Worm (Caenorhabditis elegans): ENCODE results near the gene ZK892.3.
A peak's percentile ranks its signal among the peaks of the same experiment; 100 is the strongest.

ZK892.3 gene

DNA sequence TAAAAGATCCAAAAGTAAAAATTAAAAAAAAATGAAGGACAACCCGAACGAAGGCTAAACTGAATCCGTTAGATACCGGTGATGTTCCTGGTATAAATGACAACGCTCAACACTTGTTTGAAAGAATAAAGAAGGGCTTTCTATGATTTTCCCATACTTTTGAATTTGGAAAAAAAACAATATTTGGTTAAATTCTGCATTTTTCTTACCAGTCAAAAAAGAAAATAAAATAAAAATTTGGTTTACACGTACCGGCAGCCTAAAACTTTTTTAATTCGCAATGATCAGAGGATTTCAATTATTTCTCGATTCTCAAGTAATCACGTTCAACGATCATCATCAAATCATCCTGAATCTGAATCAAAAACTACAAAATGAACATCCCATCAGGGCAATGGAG is at the start of gene ZK892.3:
TSS of gene ZK892.3 (plus strand) at position 301 of the 400 bp plus-strand sequence.
- TF ChIP-seq blmp-1 (tag; optimal IDR thresholded peaks at IDR 0.05) (no peak), ztf-11 (tag; optimal IDR thresholded peaks at IDR 0.05) (no peak), unc-62 (GFP tag; optimal IDR thresholded peaks at IDR 0.05) (no peak)

DNA sequence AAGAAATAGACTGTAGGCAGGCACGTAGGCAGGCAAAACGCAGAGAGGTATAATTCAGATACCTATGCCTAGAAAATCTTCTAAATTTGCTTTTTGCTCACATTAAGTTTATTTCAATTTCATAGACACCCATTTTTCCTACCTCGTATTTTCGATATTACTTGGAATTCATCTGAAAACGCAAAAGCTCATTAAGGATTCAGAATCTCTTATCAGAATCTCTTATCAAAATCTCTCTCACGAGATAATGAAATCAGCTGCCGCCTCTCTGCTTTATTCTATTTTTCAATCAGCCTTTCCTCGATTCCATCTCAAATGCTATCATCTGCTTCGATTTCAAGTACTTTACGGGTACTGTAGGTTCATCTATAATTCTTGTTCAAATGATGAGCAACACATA is 49.8 kb upstream of the ZK892.3 start:
- TF ChIP-seq nhr-237 (tag; optimal IDR thresholded peaks at IDR 0.05), result no peak
- TF ChIP-seq hlh-1 (tag; optimal IDR thresholded peaks at IDR 0.05), result no peak
- TF ChIP-seq ztf-11 (tag; optimal IDR thresholded peaks at IDR 0.05), result no peak
- TF ChIP-seq mls-2 (tag; optimal IDR thresholded peaks at IDR 0.05), result no peak
- no peak for TF ChIP-seq nhr-76 (tag; optimal IDR thresholded peaks at IDR 0.05)
- no peak for TF ChIP-seq nhr-12 (tag; optimal IDR thresholded peaks at IDR 0.05)
- TF ChIP-seq unc-120 (tag; optimal IDR thresholded peaks at IDR 0.05; ENCODE audit: poor library complexity, severe bottlenecking), result no peak
- no peak for TF ChIP-seq M03D4.4 (tag; optimal IDR thresholded peaks at IDR 0.05)
- no peak for TF ChIP-seq drap-1 (GFP tag; optimal IDR thresholded peaks at IDR 0.05)
- TF ChIP-seq ceh-83 (GFP tag; optimal IDR thresholded peaks at IDR 0.05), result no peak
- no peak for TF ChIP-seq bed-3 (GFP tag; optimal IDR thresholded peaks at IDR 0.05)
- TF ChIP-seq ceh-43 (GFP tag; optimal IDR thresholded peaks at IDR 0.05), result no peak
- no peak for TF ChIP-seq unc-39 (tag; optimal IDR thresholded peaks at IDR 0.05)
- TF ChIP-seq unc-62 (GFP tag; optimal IDR thresholded peaks at IDR 0.05), result no peak
- no peak for TF ChIP-seq mep-1 (tag; optimal IDR thresholded peaks at IDR 0.05)
- no peak for TF ChIP-seq ham-2 (GFP tag; optimal IDR thresholded peaks at IDR 0.05)
- TF ChIP-seq lin-32 (GFP tag; optimal IDR thresholded peaks at IDR 0.05), result no peak

ce11 chrII:9954885-9955284 is 46.8 kb upstream of the ZK892.3 start, which contains the start of gene egl-43:
Gene egl-43 (plus strand): TSS chrII:9955185.
- TF ChIP-seq ceh-39 (tag; optimal IDR thresholded peaks at IDR 0.05) (no peak), lsy-2 (tag; optimal IDR thresholded peaks at IDR 0.05) (no peak), ham-2 (GFP tag; optimal IDR thresholded peaks at IDR 0.05) (no peak), unc-62 (GFP tag; optimal IDR thresholded peaks at IDR 0.05) (no peak)

DNA sequence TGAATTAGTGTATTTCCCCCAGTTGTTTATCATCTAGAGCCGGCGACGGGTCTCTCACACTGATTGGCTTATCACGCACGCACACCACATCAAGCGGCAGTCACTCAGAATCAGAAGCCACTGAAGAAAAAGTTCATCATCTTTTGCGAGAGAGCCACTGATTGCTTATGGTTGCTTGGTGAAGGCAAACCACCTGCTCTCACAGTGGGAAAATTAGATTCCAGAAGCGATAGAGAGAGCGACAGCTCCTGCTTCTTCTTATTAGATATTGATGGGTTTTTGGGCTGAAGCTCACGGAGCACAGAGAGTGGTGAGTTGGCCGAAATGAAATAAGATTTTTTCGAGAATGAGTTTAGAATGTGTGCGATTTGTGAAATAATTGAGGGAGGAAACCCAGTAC is 45.5 kb upstream of the ZK892.3 start:
- no peak for TF ChIP-seq lin-32 (GFP tag; optimal IDR thresholded peaks at IDR 0.05)
- TF ChIP-seq unc-120 (tag; optimal IDR thresholded peaks at IDR 0.05; ENCODE audit: poor library complexity, severe bottlenecking), result no peak
- no peak for TF ChIP-seq tbx-8 (GFP tag; optimal IDR thresholded peaks at IDR 0.05)
- TF ChIP-seq ces-1 (GFP tag; optimal IDR thresholded peaks at IDR 0.05), result peak; percentile 51
- no peak for TF ChIP-seq hlh-1 (tag; optimal IDR thresholded peaks at IDR 0.05)
- TF ChIP-seq mep-1 (tag; optimal IDR thresholded peaks at IDR 0.05), result no peak

DNA sequence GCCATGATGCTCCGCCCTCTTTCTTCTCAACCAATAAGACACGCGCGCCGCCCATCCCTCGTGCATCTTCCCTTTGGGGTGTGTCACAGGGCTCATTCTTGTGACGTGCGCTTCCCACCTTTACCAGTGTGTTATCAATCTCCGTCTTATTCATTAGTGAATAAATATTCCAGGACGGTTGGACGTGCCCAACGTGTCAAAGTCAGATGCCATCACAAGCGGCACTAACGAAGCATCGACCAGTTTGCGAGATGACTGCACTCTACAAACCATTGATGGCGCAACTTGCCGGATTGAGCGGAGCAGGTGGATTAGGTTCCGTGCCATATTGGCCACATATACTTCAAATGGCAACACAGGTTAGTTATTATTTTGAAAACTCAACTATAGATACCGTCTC is 41.5 kb upstream of the ZK892.3 start:
- no peak for TF ChIP-seq cnd-1 (tag; optimal IDR thresholded peaks at IDR 0.05)
- no peak for TF ChIP-seq zip-8 (tag; optimal IDR thresholded peaks at IDR 0.05)
- TF ChIP-seq tbx-8 (GFP tag; optimal IDR thresholded peaks at IDR 0.05), result no peak
- TF ChIP-seq elt-1 (tag; optimal IDR thresholded peaks at IDR 0.05; ENCODE audit: borderline replicate concordance, insufficient read depth), result no peak
- TF ChIP-seq M03D4.4 (tag; optimal IDR thresholded peaks at IDR 0.05), result no peak
- no peak for TF ChIP-seq nhr-2 (tag; optimal IDR thresholded peaks at IDR 0.05)

- TF ChIP-seq elt-3 (tag; optimal IDR thresholded peaks at IDR 0.05) (no peak), nhr-237 (tag; optimal IDR thresholded peaks at IDR 0.05) (no peak), mab-5 (tag; optimal IDR thresholded peaks at IDR 0.05) (no peak), lin-13 (tag; optimal IDR thresholded peaks at IDR 0.05) (no peak), unc-39 (tag; optimal IDR thresholded peaks at IDR 0.05) (no peak), mls-2 (tag; optimal IDR thresholded peaks at IDR 0.05) (no peak), bed-3 (GFP tag; optimal IDR thresholded peaks at IDR 0.05) (no peak)
Observed at ce11 chrII:9963808-9964207, 37.8 kb upstream of the ZK892.3 start.

ce11 chrII:9965325-9965724 is 36.3 kb upstream of the ZK892.3 start:
- no peak for TF ChIP-seq nhr-237 (tag; optimal IDR thresholded peaks at IDR 0.05)

Data from whole organism, mixed stage, embryonic.